Worm (Caenorhabditis elegans): ENCODE results near the gene sgo-1.

ce11 chrIV:7789521-7789949, 6.7 kb downstream of the sgo-1 start, which contains the start of gene imp-3:
- TF ChIP-seq nhr-12 (tag; optimal IDR thresholded peaks at IDR 0.05) (no peak), skn-1 (tag; optimal IDR thresholded peaks at IDR 0.05) (no peak), fos-1 (tag; optimal IDR thresholded peaks at IDR 0.05) (no peak), nhr-237 (tag; optimal IDR thresholded peaks at IDR 0.05) (no peak)
